Fruit fly (Drosophila melanogaster): ENCODE results near the gene PolG2.

The PolG2 gene

dm6 chr2L:13835002-13835910 is 2.4 kb upstream of the PolG2 start, which contains the start of the genes mRpS23 and CenG1A:
Gene mRpS23 (minus strand): TSS chr2L:13835072.
Gene CenG1A (plus strand): TSS chr2L:13835564.
- no peak for TF ChIP-seq CrebA (GFP tag; optimal IDR thresholded peaks at IDR 0.05; ENCODE audit: borderline replicate concordance)
- TF ChIP-seq Dif (GFP tag; optimal IDR thresholded peaks at IDR 0.05; ENCODE audit: partially characterized antibody) = no peak
- peak; percentile 97 for TF ChIP-seq Mio (GFP tag; optimal IDR thresholded peaks at IDR 0.05)
- TF ChIP-seq foxo (GFP tag; optimal IDR thresholded peaks at IDR 0.05) = peak; percentile 99 to 100
- peak; percentile 99 for TF ChIP-seq sage (GFP tag; optimal IDR thresholded peaks at IDR 0.05)
- TF ChIP-seq HLH106 (tag; optimal IDR thresholded peaks at IDR 0.05) = peak; percentile 100
- peak; percentile 98 for TF ChIP-seq jim (GFP tag; optimal IDR thresholded peaks at IDR 0.05)
- no peak for TF ChIP-seq Vsx2 (GFP tag; optimal IDR thresholded peaks at IDR 0.05; ENCODE audit: partially characterized antibody)
- TF ChIP-seq h (GFP tag; optimal IDR thresholded peaks at IDR 0.05) = peak; percentile 100
- peak; percentile 98 for TF ChIP-seq GATAd (GFP tag; optimal IDR thresholded peaks at IDR 0.05)
- no peak for TF ChIP-seq dl (GFP tag; optimal IDR thresholded peaks at IDR 0.05; ENCODE audit: insufficient read depth in 1 of 2, partially characterized antibody in 2 of 2)
- TF ChIP-seq dmrt93B (GFP tag; optimal IDR thresholded peaks at IDR 0.05) = peak; percentile 99
- peak; percentile 99 for TF ChIP-seq Jra (GFP tag; optimal IDR thresholded peaks at IDR 0.05)
- peak; percentile 100 for TF ChIP-seq fru (GFP tag; optimal IDR thresholded peaks at IDR 0.05)
- peak; percentile 99 for TF ChIP-seq psq (GFP tag; optimal IDR thresholded peaks at IDR 0.05)
- peak; percentile 6 for TF ChIP-seq Myc (optimal IDR thresholded peaks at IDR 0.05)
- TF ChIP-seq ey (GFP tag; optimal IDR thresholded peaks at IDR 0.05) = peak; percentile 100
- peak; percentile 100 for TF ChIP-seq woc (GFP tag; optimal IDR thresholded peaks at IDR 0.05)
- TF ChIP-seq CG32264 (GFP tag; optimal IDR thresholded peaks at IDR 0.05) = peak; percentile 99
- peak; percentile 100 for TF ChIP-seq rgr (GFP tag; optimal IDR thresholded peaks at IDR 0.05)
- peak; percentile 100 for TF ChIP-seq Hnf4 (GFP tag; optimal IDR thresholded peaks at IDR 0.05)
- no peak for TF ChIP-seq tai (GFP tag; optimal IDR thresholded peaks at IDR 0.05)
- no peak for TF ChIP-seq usp (GFP tag; optimal IDR thresholded peaks at IDR 0.05)
- peak; percentile 99 for TF ChIP-seq Rel (GFP tag; optimal IDR thresholded peaks at IDR 0.05)
- peak; percentile 96 for TF ChIP-seq Rel (tag; optimal IDR thresholded peaks at IDR 0.05)
- peak; percentile 100 for TF ChIP-seq Sp1 (GFP tag; optimal IDR thresholded peaks at IDR 0.05)
- TF ChIP-seq N (GFP tag; optimal IDR thresholded peaks at IDR 0.05) = no peak
- TF ChIP-seq OdsH (GFP tag; optimal IDR thresholded peaks at IDR 0.05) = peak; percentile 100
- TF ChIP-seq br (GFP tag; optimal IDR thresholded peaks at IDR 0.05) = peak; percentile 100
- no peak for TF ChIP-seq brk (GFP tag; optimal IDR thresholded peaks at IDR 0.05)
- peak; percentile 99 for TF ChIP-seq CG9705 (GFP tag; optimal IDR thresholded peaks at IDR 0.05)
- peak; percentile 98 for TF ChIP-seq dsf (GFP tag; optimal IDR thresholded peaks at IDR 0.05; ENCODE audit: borderline replicate concordance)
- no peak for TF ChIP-seq lola (GFP tag; optimal IDR thresholded peaks at IDR 0.05)
- TF ChIP-seq sv (GFP tag; optimal IDR thresholded peaks at IDR 0.05) = peak; percentile 100
- peak; percentile 100 for TF ChIP-seq Hr83 (GFP tag; optimal IDR thresholded peaks at IDR 0.05; ENCODE audit: poor library complexity, severe bottlenecking)
- TF ChIP-seq Dfd (GFP tag; optimal IDR thresholded peaks at IDR 0.05) = no peak
- no peak for TF ChIP-seq Hr78 (GFP tag; optimal IDR thresholded peaks at IDR 0.05)
- no peak for TF ChIP-seq Abd-B (GFP tag; optimal IDR thresholded peaks at IDR 0.05)
- TF ChIP-seq pan (optimal IDR thresholded peaks at IDR 0.05) = no peak

dm6 chr2L:13829540-13829939 is 3.4 kb downstream of the PolG2 start, which contains the start of the genes Arpc1 and Orc5:
Gene Arpc1 (minus strand): TSS chr2L:13829741.
Gene Orc5 (plus strand): TSS chr2L:13829837.
- TF ChIP-seq Rel (GFP tag; optimal IDR thresholded peaks at IDR 0.05) (no peak), Rel (tag; optimal IDR thresholded peaks at IDR 0.05) (peak; percentile 58), sv (GFP tag; optimal IDR thresholded peaks at IDR 0.05) (no peak), dl (GFP tag; optimal IDR thresholded peaks at IDR 0.05; ENCODE audit: insufficient read depth in 1 of 2, partially characterized antibody in 2 of 2) (no peak), usp (GFP tag; optimal IDR thresholded peaks at IDR 0.05) (no peak), Hr78 (GFP tag; optimal IDR thresholded peaks at IDR 0.05) (no peak), jim (GFP tag; optimal IDR thresholded peaks at IDR 0.05) (no peak)

Measured in whole organism, wandering third instar larva.